Worm (Caenorhabditis elegans): ENCODE results near the gene Y73F8A.26.

ce11 chrIV:15476369-15476768 is 2.9 kb downstream of the Y73F8A.26 start:
- TF ChIP-seq snpc-4 (tag; optimal IDR thresholded peaks at IDR 0.05) = no peak
- TF ChIP-seq unc-62 (GFP tag; optimal IDR thresholded peaks at IDR 0.05) = no peak
- peak; percentile 36 for TF ChIP-seq sptf-1 (tag; optimal IDR thresholded peaks at IDR 0.05)
- no peak for TF ChIP-seq nhr-237 (tag; optimal IDR thresholded peaks at IDR 0.05)
- no peak for TF ChIP-seq M03D4.4 (tag; optimal IDR thresholded peaks at IDR 0.05)
- TF ChIP-seq mep-1 (tag; optimal IDR thresholded peaks at IDR 0.05) = no peak
- TF ChIP-seq nhr-12 (tag; optimal IDR thresholded peaks at IDR 0.05) = no peak
- TF ChIP-seq unc-39 (tag; optimal IDR thresholded peaks at IDR 0.05) = no peak
- TF ChIP-seq sem-2 (GFP tag; optimal IDR thresholded peaks at IDR 0.05) = no peak
- no peak for TF ChIP-seq elt-1 (tag; optimal IDR thresholded peaks at IDR 0.05; ENCODE audit: borderline replicate concordance, insufficient read depth)
- TF ChIP-seq lin-13 (tag; optimal IDR thresholded peaks at IDR 0.05) = no peak
